Worm (Caenorhabditis elegans): ENCODE results near the gene snf-11.

The snf-11 gene

ce11 chrV:11314025-11314880, 6.0 kb upstream of the snf-11 start:
- TF ChIP-seq lin-35 (GFP tag; optimal IDR thresholded peaks at IDR 0.05) (peak; percentile 22 to 87 (median 61)), hmg-20 (GFP tag; IDR thresholded peaks at IDR 0.05) (peak; percentile 92), F52B5.7 (tag; optimal IDR thresholded peaks at IDR 0.05) (peak; percentile 100), bed-1 (GFP tag; IDR thresholded peaks at IDR 0.05) (peak; percentile 98), mcd-1 (GFP tag; IDR thresholded peaks at IDR 0.05) (peak; percentile 86), hsf-1 (GFP tag; IDR thresholded peaks at IDR 0.05) (peak; percentile 78), F57C9.4 (tag; optimal IDR thresholded peaks at IDR 0.05) (peak; percentile 96), ekl-4 (GFP tag; IDR thresholded peaks at IDR 0.05) (peak; percentile 95), madf-3 (GFP tag; IDR thresholded peaks at IDR 0.05) (peak; percentile 94), efl-1 (GFP tag; optimal IDR thresholded peaks at IDR 0.05) (peak; percentile 53), B0336.3 (GFP tag; IDR thresholded peaks at IDR 0.05) (peak; percentile 97), lag-1 (GFP tag; IDR thresholded peaks at IDR 0.05) (0 out of 2 replicates have a peak, but pooled peaks have one; percentile 71), tbx-9 (tag; optimal IDR thresholded peaks at IDR 0.05; ENCODE audit: borderline replicate concordance) (peak; percentile 98), F22D6.2 (tag; optimal IDR thresholded peaks at IDR 0.05) (peak; percentile 71), ccch-3 (GFP tag; optimal IDR thresholded peaks at IDR 0.05) (peak; percentile 90), nhr-120 (GFP tag; IDR thresholded peaks at IDR 0.05) (peak; percentile 99), egl-44 (GFP tag; IDR thresholded peaks at IDR 0.05) (peak; percentile 99), him-1 (tag; optimal IDR thresholded peaks at IDR 0.05) (peak; percentile 96), Y56A3A.18 (GFP tag; IDR thresholded peaks at IDR 0.05) (peak; percentile 99), sptf-2 (GFP tag; optimal IDR thresholded peaks at IDR 0.05) (peak; percentile 99), ceh-58 (GFP tag; IDR thresholded peaks at IDR 0.05) (peak; percentile 99), gei-17 (GFP tag; optimal IDR thresholded peaks at IDR 0.05) (peak; percentile 87), cebp-1 (GFP tag; IDR thresholded peaks at IDR 0.05) (peak; percentile 85), cebp-1 (tag; optimal IDR thresholded peaks at IDR 0.05) (peak; percentile 93), snpc-3.4 (tag; optimal IDR thresholded peaks at IDR 0.05) (peak; percentile 96), nfya-1 (tag; optimal IDR thresholded peaks at IDR 0.05; ENCODE audit: borderline replicate concordance, insufficient read depth) (no peak), chd-7 (tag; optimal IDR thresholded peaks at IDR 0.05) (peak; percentile 99), ztf-6 (GFP tag; IDR thresholded peaks at IDR 0.05) (peak; percentile 94), T07F8.4 (tag; optimal IDR thresholded peaks at IDR 0.05) (peak; percentile 96), ztf-25 (GFP tag; IDR thresholded peaks at IDR 0.05) (peak; percentile 99), cebp-2 (GFP tag; IDR thresholded peaks at IDR 0.05) (peak; percentile 99), mel-28 (tag; optimal IDR thresholded peaks at IDR 0.05; ENCODE audit: borderline replicate concordance) (peak; percentile 89), zfh-2 (GFP tag; conservative IDR thresholded peaks at IDR 0.05) (peak; percentile 96), ets-4 (GFP tag; optimal IDR thresholded peaks at IDR 0.05) (peak; percentile 99), F23B12.7 (tag; optimal IDR thresholded peaks at IDR 0.05; ENCODE audit: insufficient read depth) (peak; percentile 92), zim-3 (tag; optimal IDR thresholded peaks at IDR 0.05) (peak; percentile 99), snpc-1.1 (tag; optimal IDR thresholded peaks at IDR 0.05; ENCODE audit: insufficient read depth) (peak; percentile 87), attf-5 (GFP tag; optimal IDR thresholded peaks at IDR 0.05) (peak; percentile 96), Y79H2A.3 (GFP tag; conservative IDR thresholded peaks at IDR 0.05) (peak; percentile 93), F10E7.11 (tag; optimal IDR thresholded peaks at IDR 0.05) (peak; percentile 99), hlh-12 (tag; optimal IDR thresholded peaks at IDR 0.05) (peak; percentile 90), unc-62 (GFP tag; optimal IDR thresholded peaks at IDR 0.05) (peak; percentile 25), ceh-79 (tag; optimal IDR thresholded peaks at IDR 0.05) (peak; percentile 99), Y53G8AR.9 (GFP tag; conservative IDR thresholded peaks at IDR 0.05) (peak; percentile 96), nhr-90 (tag; optimal IDR thresholded peaks at IDR 0.05) (peak; percentile 97), C06A6.2 (GFP tag; conservative IDR thresholded peaks at IDR 0.05) (peak; percentile 82)
